Worm (Caenorhabditis elegans): ENCODE data around the gene C07G1.15.

- TF ChIP-seq madf-2 (tag; optimal IDR thresholded peaks at IDR 0.05), result no peak
- TF ChIP-seq ceh-19 (GFP tag; optimal IDR thresholded peaks at IDR 0.05), result no peak
- no peak for TF ChIP-seq ceh-24 (tag; optimal IDR thresholded peaks at IDR 0.05)
- TF ChIP-seq ceh-31 (tag; optimal IDR thresholded peaks at IDR 0.05), result no peak
- TF ChIP-seq sox-4 (tag; optimal IDR thresholded peaks at IDR 0.05), result no peak
- TF ChIP-seq lim-6 (tag; optimal IDR thresholded peaks at IDR 0.05), result no peak
- no peak for TF ChIP-seq nhr-11 (tag; optimal IDR thresholded peaks at IDR 0.05)
- no peak for TF ChIP-seq eyg-1 (tag; optimal IDR thresholded peaks at IDR 0.05)
- TF ChIP-seq K02D7.2 (tag; optimal IDR thresholded peaks at IDR 0.05), result no peak
- no peak for TF ChIP-seq elt-4 (tag; optimal IDR thresholded peaks at IDR 0.05)
Observed at ce11 chrIV:8127430-8127829, 42.3 kb upstream of the C07G1.15 start.
